Worm (Caenorhabditis elegans): ENCODE data around the gene C54D10.9.

Gene C54D10.9

DNA sequence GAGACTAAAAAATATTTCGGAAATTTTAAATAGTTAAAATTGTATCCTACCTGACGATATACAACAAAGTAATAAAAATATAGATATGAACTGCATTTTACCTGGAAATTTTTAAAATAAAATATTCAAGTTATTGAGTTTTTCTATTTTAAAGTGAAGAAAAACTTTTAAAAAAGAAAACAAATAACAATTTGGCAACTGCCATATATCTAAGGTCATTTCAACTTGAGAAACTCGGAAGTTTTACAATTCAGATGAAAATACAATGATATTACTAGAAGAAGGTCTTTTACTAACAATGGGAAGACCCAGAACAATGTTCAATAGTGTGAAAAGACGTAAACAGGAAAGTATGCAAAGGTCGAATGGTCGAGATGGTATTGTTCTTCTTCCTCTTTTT is 2.9 kb downstream of the C54D10.9 start, which contains the start of gene C54D10.10:
TSS of gene C54D10.10 (minus strand) at position 101 of the 400 bp plus-strand sequence.
- no peak for TF ChIP-seq pax-1 (tag; optimal IDR thresholded peaks at IDR 0.05)
- no peak for TF ChIP-seq ets-4 (tag; optimal IDR thresholded peaks at IDR 0.05)
- TF ChIP-seq elt-2 (tag; optimal IDR thresholded peaks at IDR 0.05) = no peak
- no peak for TF ChIP-seq ttx-3 (tag; optimal IDR thresholded peaks at IDR 0.05)
- no peak for TF ChIP-seq hlh-30 (tag; optimal IDR thresholded peaks at IDR 0.05; ENCODE audit: insufficient read depth)
- TF ChIP-seq ceh-19 (GFP tag; optimal IDR thresholded peaks at IDR 0.05) = no peak

DNA sequence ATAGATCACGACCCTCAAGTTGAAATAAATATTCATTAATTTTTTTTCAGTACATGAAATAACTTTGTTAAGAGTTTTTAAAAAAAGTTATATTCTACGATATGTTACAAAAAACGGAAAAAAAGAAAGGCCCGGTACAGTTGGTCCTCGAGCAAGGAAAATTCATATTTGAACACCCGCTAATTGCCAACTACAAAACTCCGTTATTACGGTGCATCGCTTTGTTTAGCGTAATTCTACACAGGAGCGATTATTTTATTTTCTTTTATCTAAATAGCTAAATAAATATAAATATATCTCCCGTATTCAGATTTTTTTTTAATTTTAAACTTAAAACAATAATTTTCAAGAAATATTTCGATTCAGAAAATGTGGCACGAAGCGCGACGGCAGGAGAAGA is 3.5 kb downstream of the C54D10.9 start, which contains the start of gene F28C1.1:
TSS of gene F28C1.1 (plus strand) at position 365 of the 400 bp plus-strand sequence.
- no peak for TF ChIP-seq hlh-6 (tag; optimal IDR thresholded peaks at IDR 0.05)
- peak; percentile 11 for TF ChIP-seq elt-2 (tag; optimal IDR thresholded peaks at IDR 0.05)

- TF ChIP-seq ceh-19 (GFP tag; optimal IDR thresholded peaks at IDR 0.05) (no peak), fax-1 (tag; optimal IDR thresholded peaks at IDR 0.05) (no peak), T23F11.4 (GFP tag; optimal IDR thresholded peaks at IDR 0.05) (no peak), hlh-15 (tag; optimal IDR thresholded peaks at IDR 0.05) (no peak), ztf-16 (tag; optimal IDR thresholded peaks at IDR 0.05) (no peak), ceh-18 (tag; optimal IDR thresholded peaks at IDR 0.05) (no peak), sdc-2 (tag; optimal IDR thresholded peaks at IDR 0.05) (no peak), pros-1 (tag; optimal IDR thresholded peaks at IDR 0.05) (no peak), gmeb-2 (tag; optimal IDR thresholded peaks at IDR 0.05) (no peak), sox-2 (GFP tag; IDR thresholded peaks at IDR 0.05) (no peak), hlh-13 (GFP tag; optimal IDR thresholded peaks at IDR 0.05) (no peak), ets-4 (tag; optimal IDR thresholded peaks at IDR 0.05) (no peak), sox-4 (tag; optimal IDR thresholded peaks at IDR 0.05) (no peak)
Observed at ce11 chrV:12455695-12456094, 8.7 kb downstream of the C54D10.9 start.

DNA sequence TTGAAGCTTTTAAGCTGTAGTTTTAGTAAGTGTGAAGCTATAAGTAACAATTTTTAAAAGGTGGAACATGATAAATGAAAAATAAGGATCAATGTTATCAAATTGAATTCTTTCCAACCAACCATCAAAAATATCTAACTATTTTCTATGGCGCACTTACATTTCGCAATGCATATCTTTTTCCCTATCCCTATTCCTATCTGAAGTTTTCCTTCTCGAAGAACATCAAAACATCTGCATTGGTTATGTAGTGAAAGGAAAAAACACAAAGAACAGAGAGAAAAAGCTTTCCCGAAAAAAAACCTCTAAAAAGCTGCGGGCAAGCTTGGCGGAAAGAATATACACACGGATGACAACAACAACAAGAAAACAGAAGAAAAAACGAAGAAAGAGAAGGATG is 13.6 kb downstream of the C54D10.9 start:
- no peak for TF ChIP-seq dmd-4 (tag; optimal IDR thresholded peaks at IDR 0.05; ENCODE audit: borderline replicate concordance)
- TF ChIP-seq T23F11.4 (GFP tag; optimal IDR thresholded peaks at IDR 0.05) = no peak
- TF ChIP-seq sox-2 (GFP tag; IDR thresholded peaks at IDR 0.05) = no peak
- TF ChIP-seq ceh-24 (tag; optimal IDR thresholded peaks at IDR 0.05) = no peak

DNA sequence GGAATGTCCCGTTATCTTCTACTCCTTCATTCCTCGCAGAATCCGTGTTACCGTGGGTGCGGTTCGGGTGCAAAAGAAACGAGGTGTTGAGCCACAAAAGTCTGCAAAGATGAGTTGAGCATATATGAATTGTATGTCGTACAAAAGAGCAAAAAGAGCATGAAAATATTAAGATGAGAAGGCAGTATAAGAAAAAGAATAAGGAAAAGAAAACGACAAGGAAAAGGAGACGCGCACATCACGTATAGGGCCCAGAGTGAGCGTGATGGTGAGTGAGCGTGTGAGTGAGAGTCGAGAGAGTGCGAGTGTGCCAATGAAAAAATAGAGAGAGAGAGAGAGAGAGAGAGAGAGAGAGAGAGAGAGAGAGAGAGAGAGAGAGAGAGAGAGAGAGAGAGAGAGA is 16.0 kb downstream of the C54D10.9 start, which contains the start of gene egl-10:
TSS of gene egl-10 (minus strand) at position 101 of the 400 bp plus-strand sequence.
- TF ChIP-seq K02D7.2 (tag; optimal IDR thresholded peaks at IDR 0.05) (no peak), hlh-13 (GFP tag; optimal IDR thresholded peaks at IDR 0.05) (no peak), unc-86 (tag; optimal IDR thresholded peaks at IDR 0.05) (no peak), sox-2 (GFP tag; IDR thresholded peaks at IDR 0.05) (no peak), ama-1 (optimal IDR thresholded peaks at IDR 0.05) (no peak), ceh-30 (tag; optimal IDR thresholded peaks at IDR 0.05) (no peak), tbx-2 (tag; optimal IDR thresholded peaks at IDR 0.05) (no peak), madf-2 (tag; optimal IDR thresholded peaks at IDR 0.05) (no peak), pat-9 (tag; optimal IDR thresholded peaks at IDR 0.05) (no peak), ceh-18 (tag; optimal IDR thresholded peaks at IDR 0.05) (no peak), dmd-4 (tag; optimal IDR thresholded peaks at IDR 0.05; ENCODE audit: borderline replicate concordance) (no peak), hlh-30 (tag; optimal IDR thresholded peaks at IDR 0.05; ENCODE audit: insufficient read depth) (no peak), ceh-31 (tag; optimal IDR thresholded peaks at IDR 0.05) (no peak), ahr-1 (tag; optimal IDR thresholded peaks at IDR 0.05) (no peak), F13H6.1 (tag; optimal IDR thresholded peaks at IDR 0.05) (no peak)

ce11 chrV:12465399-12465798 is 18.4 kb downstream of the C54D10.9 start:
- TF ChIP-seq fkh-10 (GFP tag; optimal IDR thresholded peaks at IDR 0.05) (peak; percentile 3), ref-2 (tag; optimal IDR thresholded peaks at IDR 0.05) (peak; percentile 67), pha-4 (tag; optimal IDR thresholded peaks at IDR 0.05) (no peak), fax-1 (tag; optimal IDR thresholded peaks at IDR 0.05) (peak; percentile 23), unc-55 (GFP tag; optimal IDR thresholded peaks at IDR 0.05) (peak; percentile 90), rnt-1 (tag; optimal IDR thresholded peaks at IDR 0.05) (peak; percentile 65), ceh-34 (tag; optimal IDR thresholded peaks at IDR 0.05) (peak; percentile 79), dmd-4 (tag; optimal IDR thresholded peaks at IDR 0.05; ENCODE audit: borderline replicate concordance) (no peak), nfya-1 (tag; optimal IDR thresholded peaks at IDR 0.05) (peak; percentile 75), pat-9 (tag; optimal IDR thresholded peaks at IDR 0.05) (no peak), ceh-31 (tag; optimal IDR thresholded peaks at IDR 0.05) (peak; percentile 88), syd-9 (tag; optimal IDR thresholded peaks at IDR 0.05) (peak; percentile 74), madf-2 (tag; optimal IDR thresholded peaks at IDR 0.05) (peak; percentile 44), pros-1 (tag; optimal IDR thresholded peaks at IDR 0.05) (no peak), ceh-14 (tag; optimal IDR thresholded peaks at IDR 0.05) (peak; percentile 88), fkh-6 (tag; optimal IDR thresholded peaks at IDR 0.05) (no peak), pax-1 (tag; optimal IDR thresholded peaks at IDR 0.05) (no peak), ceh-48 (tag; optimal IDR thresholded peaks at IDR 0.05) (peak; percentile 92), unc-3 (GFP tag; conservative IDR thresholded peaks at IDR 0.05) (no peak), unc-3 (tag; optimal IDR thresholded peaks at IDR 0.05) (peak; percentile 81), ttx-3 (tag; optimal IDR thresholded peaks at IDR 0.05) (no peak)

Measured in whole organism, late embryonic.